Worm (Caenorhabditis elegans) whole organism, late embryonic: ENCODE results near the gene Y64H9A.2.

Experiments used
- C38D4.7 ChIP-seq: fragments of 200-800 bp; sonication (Bioruptor generic); optimal IDR thresholded peaks from 2 replicates; lab custom pipeline; 2018; ENCODE audit warnings: mild to moderate bottlenecking, missing genetic modification characterization, moderate library complexity, missing compliant biosample characterization
- F13H6.1 ChIP-seq: sonication (generic microtip); optimal IDR thresholded peaks from 2 replicates; lab custom pipeline; 2016; ENCODE audit warnings: missing genetic modification characterization, missing compliant biosample characterization
- K02D7.2 ChIP-seq: sonication (generic microtip); optimal IDR thresholded peaks from 2 replicates; lab custom pipeline; 2017; ENCODE audit warnings: mild to moderate bottlenecking, missing genetic modification characterization, missing compliant biosample characterization
- ama-1 ChIP-seq: fragments of 150-350 bp; optimal IDR thresholded peaks from 2 replicates; lab custom pipeline; 2014
- ceh-14 ChIP-seq: sonication (generic microtip); optimal IDR thresholded peaks from 2 replicates; lab custom pipeline; 2016; ENCODE audit warnings: missing genotype, missing genetic modification characterization, missing compliant biosample characterization
- ceh-19 ChIP-seq: fragments of 200-800 bp; sonication (Bioruptor generic); optimal IDR thresholded peaks from 2 replicates; lab custom pipeline; 2018; ENCODE audit warnings: mild to moderate bottlenecking, missing genetic modification characterization, missing compliant biosample characterization
- ceh-2 ChIP-seq: sonication (generic microtip); optimal IDR thresholded peaks from 2 replicates; lab custom pipeline; 2016; ENCODE audit warnings: missing genotype, missing genetic modification characterization, missing compliant biosample characterization
- ceh-22 ChIP-seq: sonication (generic microtip); optimal IDR thresholded peaks from 2 replicates; lab custom pipeline; 2017; ENCODE audit warnings: missing biosample characterization, missing genetic modification characterization
- ceh-24 ChIP-seq: sonication (generic microtip); optimal IDR thresholded peaks from 2 replicates; lab custom pipeline; 2016; ENCODE audit warnings: mild to moderate bottlenecking, missing genetic modification characterization, missing compliant biosample characterization
- ceh-30 ChIP-seq: fragments of 150-350 bp; optimal IDR thresholded peaks from 2 replicates; lab custom pipeline; 2014; ENCODE audit warnings: missing biosample characterization, missing genetic modification characterization
- ceh-34 ChIP-seq: sonication (generic microtip); optimal IDR thresholded peaks from 2 replicates; lab custom pipeline; 2016; ENCODE audit warnings: mild to moderate bottlenecking, missing genetic modification characterization, missing compliant biosample characterization
- ceh-48 ChIP-seq: sonication (generic microtip); optimal IDR thresholded peaks from 2 replicates; lab custom pipeline; 2016; ENCODE audit warnings: missing genetic modification characterization, inconsistent platforms, missing compliant biosample characterization
- ceh-6 ChIP-seq: fragments of 200-800 bp; sonication (Bioruptor generic); optimal IDR thresholded peaks from 2 replicates; lab custom pipeline; 2018; ENCODE audit warnings: mild to moderate bottlenecking, missing genetic modification characterization, missing compliant biosample characterization
- dmd-4 ChIP-seq: sonication (generic microtip); optimal IDR thresholded peaks from 2 replicates; lab custom pipeline; 2016; ENCODE audit warnings: borderline replicate concordance, missing genetic modification characterization, missing compliant biosample characterization
- dve-1 ChIP-seq: sonication (generic microtip); optimal IDR thresholded peaks from 2 replicates; lab custom pipeline; 2017; ENCODE audit warnings: antibody characterized with exemption, mild to moderate bottlenecking, missing genetic modification characterization, missing compliant biosample characterization
- elt-2 ChIP-seq: sonication (generic microtip); optimal IDR thresholded peaks from 2 replicates; lab custom pipeline; 2016; ENCODE audit warnings: missing genetic modification reagents, missing genetic modification characterization, missing compliant biosample characterization
- eyg-1 ChIP-seq: sonication (generic microtip); optimal IDR thresholded peaks from 2 replicates; lab custom pipeline; 2016; ENCODE audit warnings: missing genotype, missing genetic modification characterization, missing compliant biosample characterization
- fkh-10 ChIP-seq: fragments of 150-350 bp; optimal IDR thresholded peaks from 2 replicates; lab custom pipeline; 2014; ENCODE audit warnings: missing biosample characterization, missing genetic modification reagents, missing genetic modification characterization
- fkh-6 ChIP-seq: sonication (generic microtip); optimal IDR thresholded peaks from 2 replicates; lab custom pipeline; 2016; ENCODE audit warnings: missing genetic modification characterization, missing compliant biosample characterization
- gmeb-2 ChIP-seq: sonication (generic microtip); optimal IDR thresholded peaks from 2 replicates; lab custom pipeline; 2016; ENCODE audit warnings: missing genetic modification characterization, inconsistent platforms, missing compliant biosample characterization
- hlh-13 ChIP-seq: fragments of 200-800 bp; sonication (Bioruptor generic); optimal IDR thresholded peaks from 2 replicates; lab custom pipeline; 2018; ENCODE audit warnings: mild to moderate bottlenecking, missing genetic modification characterization, missing compliant biosample characterization
- hlh-15 ChIP-seq: sonication (generic microtip); optimal IDR thresholded peaks from 2 replicates; lab custom pipeline; 2016; ENCODE audit warnings: missing genetic modification characterization, missing compliant biosample characterization
- hlh-6 ChIP-seq: sonication (generic microtip); optimal IDR thresholded peaks from 2 replicates; lab custom pipeline; 2016; ENCODE audit warnings: missing genotype, missing genetic modification characterization, missing compliant biosample characterization
- lin-11 ChIP-seq: fragments of 200-800 bp; sonication (Bioruptor generic); optimal IDR thresholded peaks from 2 replicates; lab custom pipeline; 2018; ENCODE audit warnings: mild to moderate bottlenecking, missing genetic modification characterization, missing compliant biosample characterization
- madf-2 ChIP-seq: sonication (generic microtip); optimal IDR thresholded peaks from 2 replicates; lab custom pipeline; 2017; ENCODE audit warnings: missing genetic modification characterization, missing compliant biosample characterization
- mec-3 ChIP-seq: sonication (generic microtip); optimal IDR thresholded peaks from 2 replicates; lab custom pipeline; 2016; ENCODE audit warnings: borderline replicate concordance, missing genetic modification characterization, missing compliant biosample characterization
- nfya-1 ChIP-seq: sonication (generic microtip); optimal IDR thresholded peaks from 2 replicates; lab custom pipeline; 2017; ENCODE audit warnings: missing genetic modification characterization, mild to moderate bottlenecking, missing compliant biosample characterization, antibody characterized with exemption, moderate library complexity
- nhr-232 ChIP-seq: sonication (generic microtip); optimal IDR thresholded peaks from 2 replicates; lab custom pipeline; 2016; ENCODE audit warnings: missing genetic modification characterization, missing compliant biosample characterization
- pag-3 ChIP-seq: sonication (generic microtip); optimal IDR thresholded peaks from 2 replicates; lab custom pipeline; 2016; ENCODE audit warnings: missing compliant biosample characterization, missing genetic modification characterization, borderline replicate concordance
- pat-9 ChIP-seq: fragments of 200-800 bp; sonication (Bioruptor generic); optimal IDR thresholded peaks from 2 replicates; lab custom pipeline; 2018; ENCODE audit warnings: mild to moderate bottlenecking, missing genetic modification characterization, moderate library complexity, missing compliant biosample characterization
- pax-1 ChIP-seq: fragments of 150-350 bp; optimal IDR thresholded peaks from 2 replicates; lab custom pipeline; 2014; ENCODE audit warnings: missing biosample characterization, missing genetic modification characterization
- pha-4 ChIP-seq: fragments of 150-350 bp; optimal IDR thresholded peaks from 2 replicates; lab custom pipeline; 2018; ENCODE audit warnings: missing biosample characterization, missing genetic modification reagents, missing genetic modification characterization
- pros-1 ChIP-seq: fragments of 150-350 bp; optimal IDR thresholded peaks from 2 replicates; lab custom pipeline; 2014; ENCODE audit warnings: missing biosample characterization, missing genetic modification reagents, missing genetic modification characterization
- ref-2 ChIP-seq: sonication (generic microtip); optimal IDR thresholded peaks from 2 replicates; lab custom pipeline; 2016; ENCODE audit warnings: missing genetic modification characterization, missing compliant biosample characterization
- sdc-2 ChIP-seq: sonication (generic microtip); optimal IDR thresholded peaks from 2 replicates; lab custom pipeline; 2016; ENCODE audit warnings: missing genotype, missing genetic modification characterization, missing compliant biosample characterization
- sox-2 ChIP-seq: fragments of 200-800 bp; sonication (Bioruptor generic); IDR thresholded peaks from 2 replicates; pipeline ENCODE4 v1.3.6; 2022; ENCODE audit warnings: missing genetic modification reagents, missing genetic modification characterization, missing compliant biosample characterization
- sox-4 ChIP-seq: sonication (generic microtip); optimal IDR thresholded peaks from 2 replicates; lab custom pipeline; 2017; ENCODE audit warnings: mild to moderate bottlenecking, missing genetic modification characterization, inconsistent platforms, missing compliant biosample characterization
- syd-9 ChIP-seq: sonication (generic microtip); optimal IDR thresholded peaks from 2 replicates; lab custom pipeline; 2016; ENCODE audit warnings: mild to moderate bottlenecking, missing genetic modification characterization, moderate library complexity, missing compliant biosample characterization
- tbx-2 ChIP-seq: sonication (generic microtip); optimal IDR thresholded peaks from 2 replicates; lab custom pipeline; 2016; ENCODE audit warnings: missing genetic modification characterization, missing compliant biosample characterization
- tbx-7 ChIP-seq: sonication (generic microtip); optimal IDR thresholded peaks from 2 replicates; lab custom pipeline; 2016; ENCODE audit warnings: missing genotype, missing genetic modification characterization, missing compliant biosample characterization
- ttx-3 ChIP-seq: sonication (generic microtip); optimal IDR thresholded peaks from 2 replicates; lab custom pipeline; 2016; ENCODE audit warnings: missing genetic modification reagents, missing genetic modification characterization, missing compliant biosample characterization
- unc-3 ChIP-seq, 2 experiments: fragments of 200-800 bp in 1 of 2; sonication (Bioruptor generic) in 1 of 2; sonication (generic microtip) in 1 of 2; conservative IDR thresholded peaks in 1 of 2; optimal IDR thresholded peaks in 1 of 2; 2 replicates each; pipeline versions ENCODE4 v1.3.6 to Lab custom; 2016 to 2022; ENCODE audit warnings: missing compliant biosample characterization in 2 of 2, missing genetic modification characterization in 2 of 2, missing genetic modification reagents in 1 of 2
- unc-42 ChIP-seq: sonication (generic microtip); optimal IDR thresholded peaks from 2 replicates; lab custom pipeline; 2016; ENCODE audit warnings: missing genotype, missing genetic modification characterization, missing compliant biosample characterization
- unc-55 ChIP-seq: sonication (generic microtip); optimal IDR thresholded peaks from 2 replicates; lab custom pipeline; 2017; ENCODE audit warnings: missing biosample characterization, missing genetic modification reagents, missing genetic modification characterization
- ztf-16 ChIP-seq: sonication (generic microtip); optimal IDR thresholded peaks from 2 replicates; lab custom pipeline; 2017; ENCODE audit warnings: missing genetic modification characterization, missing compliant biosample characterization

Y64H9A.2 gene

ce11 chrX:5071025-5071424, 27.2 kb downstream of the Y64H9A.2 start:
- no peak for TF ChIP-seq hlh-6 (tag; lab: Kevin White, UChicago)
- no peak for TF ChIP-seq gmeb-2
- TF ChIP-seq sox-4, result no peak
- TF ChIP-seq, all 69 proteins: peak for 0

ce11 chrX:5073895-5074294, 30.1 kb downstream of the Y64H9A.2 start:
- TF ChIP-seq ceh-34 (tag; lab: Kevin White, UChicago) (no peak), unc-55 (GFP tag; lab: Kevin White, UChicago) (no peak), syd-9 (no peak), nhr-232 (tag; lab: Kevin White, UChicago) (no peak), ceh-48 (tag; lab: Kevin White, UChicago) (no peak), C38D4.7 (no peak)

ce11 chrX:5075538-5075937, 31.8 kb downstream of the Y64H9A.2 start:
- TF ChIP-seq ceh-14 (tag; lab: Kevin White, UChicago) (no peak), mec-3 (tag; lab: Kevin White, UChicago) (no peak), pros-1 (no peak), pax-1 (tag; lab: Kevin White, UChicago) (no peak), elt-2 (tag; lab: Kevin White, UChicago) (no peak), fkh-10 (GFP tag; lab: Kevin White, UChicago) (no peak), ceh-19 (GFP tag; lab: Kevin White, UChicago) (no peak), tbx-7 (tag; lab: Kevin White, UChicago) (no peak), tbx-2 (tag; lab: Kevin White, UChicago) (no peak), ttx-3 (tag; lab: Kevin White, UChicago) (no peak), unc-3 (GFP tag; conservative IDR thresholded peaks at IDR 0.05; lab: Robert Waterston, UW) (no peak), unc-3 (tag; optimal IDR thresholded peaks at IDR 0.05; lab: Kevin White, UChicago) (no peak), pat-9 (tag; lab: Kevin White, UChicago) (no peak), ceh-22 (tag; lab: Kevin White, UChicago) (no peak), fkh-6 (tag; lab: Kevin White, UChicago) (no peak), dmd-4 (tag; lab: Kevin White, UChicago) (no peak), ceh-6 (no peak), madf-2 (tag; lab: Kevin White, UChicago) (no peak), hlh-13 (GFP tag; lab: Kevin White, UChicago) (no peak)

ce11 chrX:5077696-5078343, 34.0 kb downstream of the Y64H9A.2 start, which contains the start of gene cal-5:
Gene cal-5, minus strand, starts transcription at chrX:5077961.
- TF ChIP-seq sdc-2 (tag; lab: Kevin White, UChicago), result peak; percentile 42
- no peak for TF ChIP-seq ceh-24 (tag; lab: Kevin White, UChicago)
- TF ChIP-seq unc-42, result no peak
- TF ChIP-seq ceh-30 (tag; lab: Kevin White, UChicago), result no peak
- TF ChIP-seq elt-2 (tag; lab: Kevin White, UChicago), result peak; percentile 13
- TF ChIP-seq F13H6.1 (tag; lab: Kevin White, UChicago), result no peak
- no peak for TF ChIP-seq syd-9
- no peak for TF ChIP-seq ama-1
- no peak for TF ChIP-seq ceh-2 (tag; lab: Kevin White, UChicago)
- TF ChIP-seq ttx-3 (tag; lab: Kevin White, UChicago), result no peak
- TF ChIP-seq lin-11 (tag; lab: Kevin White, UChicago), result no peak
- TF ChIP-seq fkh-10 (GFP tag; lab: Kevin White, UChicago), result no peak
- no peak for TF ChIP-seq nfya-1 (tag; lab: Kevin White, UChicago)
- no peak for TF ChIP-seq sox-4
- TF ChIP-seq unc-3 (GFP tag; conservative IDR thresholded peaks at IDR 0.05; lab: Robert Waterston, UW), result no peak
- no peak for TF ChIP-seq unc-3 (tag; optimal IDR thresholded peaks at IDR 0.05; lab: Kevin White, UChicago)
- no peak for TF ChIP-seq eyg-1
- peak; percentile 43 for TF ChIP-seq ref-2 (tag; lab: Kevin White, UChicago)
- no peak for TF ChIP-seq ztf-16 (tag; lab: Kevin White, UChicago)
- TF ChIP-seq unc-55 (GFP tag; lab: Kevin White, UChicago), result no peak
- no peak for TF ChIP-seq pha-4 (tag; lab: Kevin White, UChicago)
- TF ChIP-seq sox-2 (GFP tag; lab: Robert Waterston, UW), result no peak
- no peak for TF ChIP-seq tbx-7 (tag; lab: Kevin White, UChicago)
- no peak for TF ChIP-seq mec-3 (tag; lab: Kevin White, UChicago)
- TF ChIP-seq dve-1 (tag; lab: Kevin White, UChicago), result no peak
- TF ChIP-seq nhr-232 (tag; lab: Kevin White, UChicago), result no peak
- TF ChIP-seq hlh-15 (tag; lab: Kevin White, UChicago), result no peak
- TF ChIP-seq pag-3, result no peak
- TF ChIP-seq K02D7.2, result no peak
- TF ChIP-seq C38D4.7, result no peak
- peak; percentile 27 for TF ChIP-seq tbx-2 (tag; lab: Kevin White, UChicago)
